Fruit fly (Drosophila melanogaster) S2 (cell line): Measurements from ENCODE around the gene CG9391.

ENCODE experiments used
- CG8478 ChIP-seq: fragments of >200 bp; optimal IDR thresholded peaks from 2 replicates; lab custom pipeline; 2018
- CTCF ChIP-seq, 2 experiments: fragments of >200 bp; optimal IDR thresholded peaks; 2 replicates each; lab custom pipeline; 2018

dm6 chr3L:21300280-21300679 is 32.1 kb upstream of the CG9391 start, which contains the start of gene Cpr78Cc:
- no peak for TF ChIP-seq CG8478
- no peak for TF ChIP-seq CTCF (optimal IDR thresholded peaks at IDR 0.05; lab: Kevin White, UChicago)
